Worm (Caenorhabditis elegans) whole organism, young adult: Measurements from ENCODE around the gene nbs-1.

Experiments used
- B0019.2 ChIP-seq: fragments of 200-800 bp; sonication (Bioruptor generic); conservative IDR thresholded peaks from 2 replicates; pipeline ENCODE4 v1.3.6; 2022; ENCODE audit warnings: missing genetic modification reagents, missing genetic modification characterization, missing compliant biosample characterization
- B0035.1 ChIP-seq: sonication (generic microtip); optimal IDR thresholded peaks from 2 replicates; lab custom pipeline; 2016; ENCODE audit warnings: missing genetic modification characterization, mild to moderate bottlenecking, missing compliant biosample characterization, missing genotype, missing genetic modification reagents
- ekl-4 ChIP-seq: fragments of 200-800 bp; sonication (Bioruptor generic); IDR thresholded peaks from 2 replicates; pipeline ENCODE4 v1.3.6; 2022; ENCODE audit warnings: missing genetic modification reagents, missing genetic modification characterization, missing compliant biosample characterization
- nhr-120 ChIP-seq: fragments of 200-800 bp; sonication (Bioruptor generic); IDR thresholded peaks from 2 replicates; pipeline ENCODE4 v1.3.6; 2022; ENCODE audit warnings: missing genetic modification characterization, missing compliant biosample characterization
- nhr-179 ChIP-seq: sonication (generic microtip); optimal IDR thresholded peaks from 2 replicates; lab custom pipeline; 2016; ENCODE audit warnings: mild to moderate bottlenecking, missing genetic modification characterization, missing compliant biosample characterization

- TF ChIP-seq nhr-179 (no peak), ekl-4 (GFP tag; lab: Robert Waterston, UW) (no peak), B0019.2 (no peak), nhr-120 (GFP tag; lab: Robert Waterston, UW) (no peak), B0035.1 (tag; lab: Kevin White, UChicago) (no peak)
These were observed 11.6 kb upstream of the nbs-1 start, which contains the start of gene apc-17 for ce11 chrII:11107828-11108227.
